Fruit fly (Drosophila melanogaster) Kc167 (cell line): ENCODE results near the gene CG32756.

Source experiments
- Sin3A ChIP-seq: fragments of >200 bp; optimal IDR thresholded peaks from 2 replicates; lab custom pipeline; 2018; ENCODE audit warnings: missing external identifiers
- h ChIP-seq: fragments of >200 bp; optimal IDR thresholded peaks from 3 replicates; lab custom pipeline; 2018; ENCODE audit warnings: missing external identifiers
- psq ChIP-seq: fragments of >200 bp; optimal IDR thresholded peaks from 2 replicates; lab custom pipeline; 2017; ENCODE audit warnings: missing external identifiers

DNA sequence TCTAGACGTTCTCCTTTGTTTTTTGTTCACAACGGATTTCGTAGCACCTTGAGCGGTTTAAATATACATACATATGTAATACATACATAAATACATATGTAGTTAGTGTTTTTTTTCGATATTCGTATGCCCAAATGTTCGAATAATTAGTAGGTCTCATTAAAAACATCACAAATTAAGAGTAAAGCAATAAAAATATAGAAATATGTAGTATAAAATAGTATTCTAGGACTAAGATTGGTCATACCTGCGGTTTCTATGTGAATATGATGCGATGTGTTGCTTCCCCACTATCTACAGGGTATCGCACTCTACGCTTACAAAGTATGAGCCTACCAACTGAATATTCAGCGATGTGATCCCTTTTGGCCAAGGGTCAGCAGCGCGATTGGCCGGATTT lies 40.0 kb upstream of the CG32756 start, which contains the start of gene CG4020:
- TF ChIP-seq psq (lab: Kevin White, UChicago) (no peak), h (lab: Kevin White, UChicago) (no peak), Sin3A (lab: Kevin White, UChicago) (no peak)
